Worm (Caenorhabditis elegans) whole organism, L2 larva: ENCODE results near the gene C08F11.7.

Source experiments
- F13H6.1 ChIP-seq: sonication (generic microtip); optimal IDR thresholded peaks from 2 replicates; lab custom pipeline; 2016; ENCODE audit warnings: missing genetic modification characterization, missing compliant biosample characterization
- alr-1 ChIP-seq: fragments of 150-350 bp; optimal IDR thresholded peaks from 2 replicates; lab custom pipeline; 2014; ENCODE audit warnings: missing biosample characterization, missing genetic modification characterization
- ama-1 ChIP-seq: fragments of 150-350 bp; optimal IDR thresholded peaks from 2 replicates; lab custom pipeline; 2018; ENCODE audit warnings: inconsistent platforms
- blmp-1 ChIP-seq: sonication (generic microtip); optimal IDR thresholded peaks from 2 replicates; lab custom pipeline; 2017; ENCODE audit warnings: missing genetic modification characterization, mild to moderate bottlenecking, missing compliant biosample characterization, antibody characterized with exemption, moderate library complexity; ENCODE audit not compliant: insufficient read depth
- ceh-16 ChIP-seq: fragments of 150-350 bp; optimal IDR thresholded peaks from 2 replicates; lab custom pipeline; 2014; ENCODE audit warnings: missing biosample characterization, missing genetic modification characterization
- ceh-82 ChIP-seq: fragments of 150-350 bp; optimal IDR thresholded peaks from 2 replicates; lab custom pipeline; 2014; ENCODE audit warnings: missing biosample characterization, missing genetic modification characterization
- crh-2 ChIP-seq: sonication (generic microtip); optimal IDR thresholded peaks from 2 replicates; lab custom pipeline; 2017; ENCODE audit warnings: missing biosample characterization, missing genetic modification characterization
- dmd-4 ChIP-seq: sonication (generic microtip); optimal IDR thresholded peaks from 2 replicates; lab custom pipeline; 2017; ENCODE audit warnings: missing biosample characterization, missing genetic modification characterization
- egl-27 ChIP-seq: sonication (generic microtip); optimal IDR thresholded peaks from 3 replicates; lab custom pipeline; 2017; ENCODE audit warnings: missing biosample characterization, missing genetic modification reagents, missing genetic modification characterization
- elt-1 ChIP-seq: fragments of 150-350 bp; optimal IDR thresholded peaks from 2 replicates; lab custom pipeline; 2014; ENCODE audit warnings: missing biosample characterization, missing genetic modification characterization
- fos-1 ChIP-seq: fragments of 150-350 bp; optimal IDR thresholded peaks from 2 replicates; lab custom pipeline; 2014; ENCODE audit warnings: missing biosample characterization, missing genetic modification characterization
- gmeb-1 ChIP-seq: fragments of 150-350 bp; optimal IDR thresholded peaks from 2 replicates; lab custom pipeline; 2014; ENCODE audit warnings: missing biosample characterization, missing genetic modification characterization
- lin-11 ChIP-seq: fragments of 150-350 bp; sonication (generic microtip); optimal IDR thresholded peaks from 2 replicates; lab custom pipeline; 2014; ENCODE audit warnings: missing biosample characterization, missing genetic modification characterization, inconsistent platforms, mixed read lengths
- lin-13 ChIP-seq: fragments of 150-350 bp; optimal IDR thresholded peaks from 2 replicates; lab custom pipeline; 2014; ENCODE audit warnings: missing biosample characterization, missing genetic modification reagents, missing genetic modification characterization
- lsy-2 ChIP-seq, 2 experiments: fragments of 150-350 bp in 1 of 2; sonication (generic microtip) in 1 of 2; optimal IDR thresholded peaks; 2 replicates each; lab custom pipeline; 2014 to 2017; ENCODE audit warnings: missing biosample characterization in 2 of 2, missing genetic modification characterization in 2 of 2
- mab-5 ChIP-seq: fragments of 150-350 bp; optimal IDR thresholded peaks from 2 replicates; lab custom pipeline; 2014; ENCODE audit warnings: missing biosample characterization, missing genetic modification characterization
- nhr-10 ChIP-seq: sonication (generic microtip); optimal IDR thresholded peaks from 2 replicates; lab custom pipeline; 2017; ENCODE audit warnings: missing biosample characterization, missing genetic modification characterization
- nhr-11 ChIP-seq: fragments of 150-350 bp; optimal IDR thresholded peaks from 2 replicates; lab custom pipeline; 2014; ENCODE audit warnings: missing biosample characterization, missing genetic modification characterization
- nhr-12 ChIP-seq: fragments of 150-350 bp; optimal IDR thresholded peaks from 2 replicates; lab custom pipeline; 2014; ENCODE audit warnings: missing biosample characterization, missing genetic modification characterization
- nhr-129 ChIP-seq: fragments of 150-350 bp; optimal IDR thresholded peaks from 2 replicates; lab custom pipeline; 2014; ENCODE audit warnings: missing biosample characterization, missing genetic modification characterization
- nhr-21 ChIP-seq: fragments of 150-350 bp; optimal IDR thresholded peaks from 2 replicates; lab custom pipeline; 2014; ENCODE audit warnings: missing biosample characterization, missing genetic modification characterization
- nhr-237 ChIP-seq: fragments of 150-350 bp; optimal IDR thresholded peaks from 2 replicates; lab custom pipeline; 2014; ENCODE audit warnings: missing biosample characterization, missing genetic modification characterization
- nhr-25 ChIP-seq: fragments of 150-350 bp; sonication (generic microtip); optimal IDR thresholded peaks from 3 replicates; lab custom pipeline; 2014; ENCODE audit warnings: missing biosample characterization, missing genetic modification characterization
- nhr-6 ChIP-seq: fragments of 150-350 bp; optimal IDR thresholded peaks from 2 replicates; lab custom pipeline; 2014; ENCODE audit warnings: missing biosample characterization, missing genetic modification characterization
- sem-4 ChIP-seq: fragments of 150-350 bp; optimal IDR thresholded peaks from 2 replicates; lab custom pipeline; 2014; ENCODE audit warnings: missing biosample characterization, missing genetic modification reagents, missing genetic modification characterization
- skn-1 ChIP-seq: sonication (generic microtip); optimal IDR thresholded peaks from 2 replicates; lab custom pipeline; 2017; ENCODE audit warnings: missing biosample characterization, missing genetic modification characterization
- sma-3 ChIP-seq: sonication (generic microtip); optimal IDR thresholded peaks from 2 replicates; lab custom pipeline; 2016; ENCODE audit warnings: missing genetic modification reagents, missing genetic modification characterization, missing compliant biosample characterization
- sma-9 ChIP-seq, 2 experiments: fragments of 150-350 bp in 1 of 2; sonication (generic microtip) in 1 of 2; optimal IDR thresholded peaks; 2 replicates each; lab custom pipeline; 2014 to 2016; ENCODE audit warnings: missing genetic modification characterization in 2 of 2, mild to moderate bottlenecking in 1 of 2, missing biosample characterization in 1 of 2, missing compliant biosample characterization in 1 of 2, missing genetic modification reagents in 1 of 2, moderate library complexity in 1 of 2
- snpc-4 ChIP-seq: fragments of 150-350 bp; optimal IDR thresholded peaks from 2 replicates; lab custom pipeline; 2014; ENCODE audit warnings: missing biosample characterization, missing genetic modification characterization
- unc-39 ChIP-seq: fragments of 150-350 bp; optimal IDR thresholded peaks from 2 replicates; lab custom pipeline; 2014; ENCODE audit warnings: missing biosample characterization, missing genetic modification characterization
- unc-55 ChIP-seq: fragments of 150-350 bp; sonication (generic microtip); optimal IDR thresholded peaks from 3 replicates; lab custom pipeline; 2014; ENCODE audit warnings: missing biosample characterization, missing genetic modification reagents, missing genetic modification characterization
- unc-62 ChIP-seq: fragments of 150-350 bp; optimal IDR thresholded peaks from 2 replicates; lab custom pipeline; 2014; ENCODE audit warnings: missing biosample characterization, missing genetic modification reagents, missing genetic modification characterization
- ztf-1 ChIP-seq: fragments of 200-800 bp; sonication (Bioruptor generic); conservative IDR thresholded peaks from 2 replicates; pipeline ENCODE4 v1.3.6; 2022; ENCODE audit warnings: missing genetic modification characterization, missing compliant biosample characterization
- ztf-11 ChIP-seq: sonication (generic microtip); optimal IDR thresholded peaks from 2 replicates; lab custom pipeline; 2017; ENCODE audit warnings: missing biosample characterization, missing genetic modification characterization

Gene C08F11.7

ce11 chrIV:13678649-13679048 is 41.6 kb downstream of the C08F11.7 start, which contains the start of gene srlf-26:
Gene srlf-26 (plus strand): TSS chrIV:13678949.
- TF ChIP-seq sem-4 (tag; lab: Kevin White, UChicago) (no peak), lin-13 (GFP tag; lab: Kevin White, UChicago) (no peak), ztf-11 (no peak), snpc-4 (tag; lab: Kevin White, UChicago) (no peak), blmp-1 (tag; lab: Kevin White, UChicago) (no peak), nhr-129 (no peak), egl-27 (no peak), skn-1 (tag; lab: Kevin White, UChicago) (no peak), lsy-2 (tag; optimal IDR thresholded peaks at IDR 0.05; lab: Kevin White, UChicago) (no peak), nhr-12 (tag; lab: Kevin White, UChicago) (no peak), elt-1 (no peak), dmd-4 (tag; lab: Kevin White, UChicago) (no peak), F13H6.1 (no peak), nhr-11 (no peak), ceh-82 (tag; lab: Kevin White, UChicago) (no peak), fos-1 (tag; lab: Kevin White, UChicago) (no peak), nhr-25 (tag; lab: Kevin White, UChicago) (no peak), nhr-6 (tag; lab: Kevin White, UChicago) (no peak), gmeb-1 (no peak), ceh-16 (tag; lab: Kevin White, UChicago) (no peak)
- TF ChIP-seq, all 48 proteins: peak for 0

DNA sequence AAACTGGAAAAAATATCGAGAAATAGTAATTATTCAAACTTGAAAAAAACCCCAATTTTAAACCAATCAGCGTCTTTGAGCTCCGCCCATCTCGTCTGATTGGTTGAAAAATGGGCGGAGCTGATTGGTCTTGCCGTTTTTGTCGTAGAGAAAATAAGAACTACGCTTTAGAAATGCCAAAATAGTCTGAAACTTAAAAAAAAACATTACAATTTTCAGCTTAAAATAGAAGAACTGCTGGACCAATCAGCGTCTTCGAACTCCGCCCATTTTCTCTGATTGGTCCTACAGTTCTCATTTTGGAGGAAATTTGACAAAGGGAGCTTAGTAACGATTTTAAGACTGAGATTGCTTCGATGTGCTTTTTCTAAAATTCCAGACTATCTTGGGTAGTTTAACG is 42.4 kb downstream of the C08F11.7 start:
- TF ChIP-seq ama-1 (lab: Kevin White, UChicago) (no peak), skn-1 (tag; lab: Kevin White, UChicago) (no peak), unc-55 (no peak), unc-62 (GFP tag; lab: Kevin White, UChicago) (no peak), nhr-237 (no peak), nhr-129 (no peak), sma-3 (no peak), ceh-82 (tag; lab: Kevin White, UChicago) (no peak), blmp-1 (tag; lab: Kevin White, UChicago) (no peak), nhr-10 (no peak), nhr-6 (tag; lab: Kevin White, UChicago) (no peak), F13H6.1 (no peak), elt-1 (no peak), lin-11 (tag; lab: Kevin White, UChicago) (no peak), lsy-2 (tag; optimal IDR thresholded peaks at IDR 0.05; lab: Kevin White, UChicago) (no peak), alr-1 (tag; lab: Kevin White, UChicago) (no peak)

ce11 chrIV:13682733-13683132 is 45.7 kb downstream of the C08F11.7 start:
- TF ChIP-seq mab-5 (tag; lab: Kevin White, UChicago) (peak; percentile 89), sma-3 (peak; percentile 83), unc-62 (GFP tag; lab: Kevin White, UChicago) (peak; percentile 86), gmeb-1 (peak; percentile 47), skn-1 (tag; lab: Kevin White, UChicago) (no peak), F13H6.1 (peak; percentile 17), lsy-2 (tag; optimal IDR thresholded peaks at IDR 0.05; lab: Kevin White, UChicago) (peak in 1 of 2 experiments; percentile 68), crh-2 (peak; percentile 57), blmp-1 (tag; lab: Kevin White, UChicago) (peak; percentile 34), nhr-25 (tag; lab: Kevin White, UChicago) (peak; percentile 89), unc-55 (no peak), sma-9 (GFP tag; optimal IDR thresholded peaks at IDR 0.05; lab: Kevin White, UChicago) (no peak), sma-9 (tag; optimal IDR thresholded peaks at IDR 0.05; lab: Kevin White, UChicago) (no peak), nhr-129 (peak; percentile 13), fos-1 (tag; lab: Kevin White, UChicago) (peak; percentile 64), nhr-21 (tag; lab: Kevin White, UChicago) (peak; percentile 91), egl-27 (peak; percentile 60)

ce11 chrIV:13684827-13685226 is 47.8 kb downstream of the C08F11.7 start:
- TF ChIP-seq lin-11 (tag; lab: Kevin White, UChicago) (no peak), unc-39 (tag; lab: Kevin White, UChicago) (no peak), lsy-2 (tag; optimal IDR thresholded peaks at IDR 0.05; lab: Kevin White, UChicago) (no peak), unc-55 (no peak), egl-27 (no peak), ama-1 (lab: Kevin White, UChicago) (no peak), nhr-11 (no peak)

- TF ChIP-seq ceh-82 (tag; lab: Kevin White, UChicago) (no peak), ztf-1 (no peak), dmd-4 (tag; lab: Kevin White, UChicago) (no peak), nhr-6 (tag; lab: Kevin White, UChicago) (no peak)
These were observed 49.9 kb downstream of the C08F11.7 start, which contains the start of gene nyn-1 for ce11 chrIV:13686965-13687425. Gene nyn-1 (minus strand): TSS chrIV:13687015.
